Fruit fly (Drosophila melanogaster) whole organism, prepupa: ENCODE data around the gene Cog1.

Experiments used
- spab ChIP-seq: fragments of 200-800 bp; sonication (Bioruptor generic); optimal IDR thresholded peaks from 2 replicates; lab custom pipeline; 2017; ENCODE audit warnings: missing biosample characterization, mild to moderate bottlenecking, missing genetic modification characterization, missing genetic modification reagents
- svp ChIP-seq: fragments of 200-800 bp; sonication (Bioruptor generic); peaks from one replicate; lab custom pipeline; 2016; ENCODE audit warnings: missing biosample characterization, missing genetic modification characterization

DNA sequence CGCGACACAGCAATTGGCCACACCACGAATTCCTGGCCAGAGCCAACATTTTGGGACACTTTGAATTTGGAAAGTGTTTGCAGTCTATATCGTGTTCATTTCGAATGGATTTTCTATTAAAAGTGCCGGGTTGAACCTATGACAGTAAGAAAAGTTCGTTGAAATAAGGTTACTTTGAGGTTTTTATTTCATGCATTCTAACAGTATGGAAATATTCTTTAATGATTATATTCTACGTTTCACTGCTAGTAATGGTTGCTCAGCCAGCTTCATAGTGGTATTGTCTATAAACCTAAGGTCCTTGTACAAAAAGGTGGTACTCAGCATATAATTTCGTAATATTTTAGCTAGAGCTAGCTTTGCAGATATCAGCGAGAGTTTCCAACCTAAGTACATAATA is 13.1 kb upstream of the Cog1 start, which contains the start of gene Pglym87:
- TF ChIP-seq spab (GFP tag; lab: Kevin White, UChicago) (no peak), svp (GFP tag; lab: Kevin White, UChicago) (no peak)
